Fruit fly (Drosophila melanogaster) whole organism, prepupa: ENCODE results near the gene Cog1.

Experiments used
- Blimp-1 ChIP-seq: fragments of 200-800 bp; sonication (Bioruptor generic); optimal IDR thresholded peaks from 3 replicates; lab custom pipeline; 2017; ENCODE audit warnings: missing biosample characterization, missing genetic modification characterization, mild to moderate bottlenecking, moderate library complexity, missing genetic modification reagents
- CG11762 ChIP-seq: fragments of 200-800 bp; sonication (Bioruptor generic); optimal IDR thresholded peaks from 3 replicates; lab custom pipeline; 2016; ENCODE audit warnings: missing biosample characterization, missing genetic modification characterization; ENCODE audit not compliant: insufficient read depth
- CG16779 ChIP-seq: fragments of 200-800 bp; sonication (Bioruptor generic); optimal IDR thresholded peaks from 3 replicates; lab custom pipeline; 2017; ENCODE audit warnings: missing biosample characterization, mild to moderate bottlenecking, missing genetic modification characterization
- CG34406 ChIP-seq: fragments of 200-800 bp; sonication (Bioruptor generic); optimal IDR thresholded peaks from 3 replicates; lab custom pipeline; 2016; ENCODE audit warnings: missing biosample characterization, missing genetic modification characterization
- CG8632 ChIP-seq: fragments of 200-800 bp; sonication (Bioruptor generic); optimal IDR thresholded peaks from 3 replicates; lab custom pipeline; 2016; ENCODE audit warnings: missing biosample characterization, missing genetic modification characterization
- Hr38 ChIP-seq: sonication (Bioruptor generic); optimal IDR thresholded peaks from 2 replicates; lab custom pipeline; 2016; ENCODE audit warnings: missing biosample characterization, missing genetic modification characterization

DNA sequence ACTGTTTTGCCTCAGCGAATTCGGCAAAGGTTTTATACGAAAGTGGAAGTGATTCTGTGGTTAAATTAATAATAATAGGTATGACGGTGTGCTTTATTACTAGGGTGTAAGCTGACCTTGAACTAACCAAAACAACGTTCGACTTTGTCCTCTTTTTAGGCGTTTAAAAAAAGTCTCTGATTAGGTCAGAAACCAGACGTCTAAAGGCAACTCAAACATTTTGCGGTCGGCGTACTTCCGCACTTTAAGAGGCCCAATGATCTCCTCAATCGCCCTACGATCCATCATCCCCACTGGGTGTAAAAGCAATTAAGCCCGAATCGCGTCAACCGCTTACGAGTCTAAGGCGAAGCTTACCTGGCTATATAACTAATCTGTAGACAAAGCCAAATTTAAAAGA is 19.7 kb upstream of the Cog1 start, which contains the start of gene Cyp313a3:
- no peak for TF ChIP-seq Hr38 (GFP tag; lab: Kevin White, UChicago)
- no peak for TF ChIP-seq CG34406
- no peak for TF ChIP-seq CG16779 (tag; lab: Kevin White, UChicago)
- TF ChIP-seq CG11762 (GFP tag; lab: Kevin White, UChicago): no peak
- no peak for TF ChIP-seq Blimp-1 (GFP tag; lab: Kevin White, UChicago)
- TF ChIP-seq CG8632 (GFP tag; lab: Kevin White, UChicago): no peak
